Worm (Caenorhabditis elegans) whole organism, L3 larva: Measurements from ENCODE around the gene elmd-1.

ENCODE experiments used
- aly-2 ChIP-seq: fragments of 150-350 bp; optimal IDR thresholded peaks from 2 replicates; lab custom pipeline; 2014; ENCODE audit warnings: missing biosample characterization, missing genetic modification characterization
- ama-1 ChIP-seq: fragments of 150-350 bp; optimal IDR thresholded peaks from 2 replicates; lab custom pipeline; 2018
- nfya-1 ChIP-seq: sonication (generic microtip); optimal IDR thresholded peaks from 2 replicates; lab custom pipeline; 2017; ENCODE audit warnings: missing genetic modification characterization, mild to moderate bottlenecking, missing compliant biosample characterization, antibody characterized with exemption, moderate library complexity; ENCODE audit not compliant: insufficient read depth
- nhr-11 ChIP-seq: fragments of 150-350 bp; optimal IDR thresholded peaks from 2 replicates; lab custom pipeline; 2014; ENCODE audit warnings: missing biosample characterization, missing genetic modification characterization
- zag-1 ChIP-seq: fragments of 150-350 bp; optimal IDR thresholded peaks from 2 replicates; lab custom pipeline; 2014; ENCODE audit warnings: missing biosample characterization, missing genetic modification characterization

DNA sequence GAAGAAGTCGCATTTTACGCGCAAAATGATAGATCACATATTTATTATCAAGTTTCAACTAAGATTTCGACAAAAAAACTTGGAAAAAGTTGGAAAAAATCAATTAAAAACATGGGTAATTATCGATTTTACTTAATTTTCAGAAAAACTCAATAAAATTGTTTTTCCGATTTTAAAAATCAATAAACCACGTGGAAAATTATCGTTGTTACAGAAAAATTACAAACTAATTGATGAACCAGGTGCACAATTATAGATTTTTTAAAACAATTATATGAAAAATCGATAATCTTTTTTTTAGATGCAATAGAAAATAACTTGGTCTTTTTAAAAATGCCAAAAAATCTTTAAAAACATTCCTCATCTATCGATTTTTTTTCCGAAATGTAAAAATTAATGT, 40.9 kb downstream of the elmd-1 start:
- no peak for TF ChIP-seq aly-2
- no peak for TF ChIP-seq nhr-11
- no peak for TF ChIP-seq zag-1 (tag; lab: Kevin White, UChicago)
- no peak for TF ChIP-seq nfya-1 (tag; lab: Kevin White, UChicago)
- no peak for TF ChIP-seq ama-1 (lab: Kevin White, UChicago)
